Fruit fly (Drosophila melanogaster): ENCODE measurements around the gene Orc5.

The Orc5 gene

dm6 chr2L:13838647-13839390 is 9.2 kb downstream of the Orc5 start (continued):
- TF ChIP-seq CG43689 (GFP tag; IDR thresholded peaks at IDR 0.05), result no peak
- no peak for TF ChIP-seq Mrtf (GFP tag; IDR thresholded peaks at IDR 0.05)
- TF ChIP-seq kah (GFP tag; optimal IDR thresholded peaks at IDR 0.05), result no peak
- TF ChIP-seq CG13424 (tag; optimal IDR thresholded peaks at IDR 0.05), result peak; percentile 22
- TF ChIP-seq CG11504 (tag; optimal IDR thresholded peaks at IDR 0.05), result peak; percentile 39
- peak; percentile 14 for TF ChIP-seq CG8290 (GFP tag; optimal IDR thresholded peaks at IDR 0.05)
- peak in 1 of 2 experiments; percentile 55 for TF ChIP-seq CG8290 (tag; optimal IDR thresholded peaks at IDR 0.05)
- TF ChIP-seq Opbp (GFP tag; IDR thresholded peaks at IDR 0.05; ENCODE audit: partially characterized antibody), result no peak
- TF ChIP-seq Hr78 (GFP tag; optimal IDR thresholded peaks at IDR 0.05), result no peak
- no peak for TF ChIP-seq CG4617 (GFP tag; optimal IDR thresholded peaks at IDR 0.05; ENCODE audit: borderline replicate concordance)
- TF ChIP-seq CG33213 (GFP tag; optimal IDR thresholded peaks at IDR 0.05), result no peak
- no peak for TF ChIP-seq CG9609 (GFP tag; optimal IDR thresholded peaks at IDR 0.05)
- TF ChIP-seq MBD-R2 (GFP tag; IDR thresholded peaks at IDR 0.05), result no peak
- TF ChIP-seq CG10565 (GFP tag; optimal IDR thresholded peaks at IDR 0.05), result no peak
- peak; percentile 5 for TF ChIP-seq CG1792 (GFP tag; optimal IDR thresholded peaks at IDR 0.05)
- peak; percentile 46 for TF ChIP-seq CG15696 (tag; optimal IDR thresholded peaks at IDR 0.05)
- TF ChIP-seq BEAF-32 (GFP tag; optimal IDR thresholded peaks at IDR 0.05), result no peak
- TF ChIP-seq Pdp1 (GFP tag; optimal IDR thresholded peaks at IDR 0.05), result no peak
- TF ChIP-seq CG10366 (GFP tag; IDR thresholded peaks at IDR 0.05), result no peak
- no peak for TF ChIP-seq CG14050 (GFP tag; IDR thresholded peaks at IDR 0.05)
- TF ChIP-seq CG11456 (GFP tag; IDR thresholded peaks at IDR 0.05), result no peak
- no peak for TF ChIP-seq CG32767 (GFP tag; IDR thresholded peaks at IDR 0.05)
- TF ChIP-seq bbx (GFP tag; IDR thresholded peaks at IDR 0.05; ENCODE audit: partially characterized antibody), result no peak
- TF ChIP-seq Gsc (GFP tag; IDR thresholded peaks at IDR 0.05), result no peak
- no peak for TF ChIP-seq CG8924 (tag; optimal IDR thresholded peaks at IDR 0.05)
- TF ChIP-seq CG11093 (GFP tag; IDR thresholded peaks at IDR 0.05), result no peak
- TF ChIP-seq H15 (GFP tag; IDR thresholded peaks at IDR 0.05), result no peak
- peak; percentile 4 for TF ChIP-seq NK7.1 (GFP tag; optimal IDR thresholded peaks at IDR 0.05)
- no peak for TF ChIP-seq nom (GFP tag; optimal IDR thresholded peaks at IDR 0.05)
- TF ChIP-seq CG12071 (GFP tag; optimal IDR thresholded peaks at IDR 0.05), result peak; percentile 5
- TF ChIP-seq CG34422 (GFP tag; IDR thresholded peaks at IDR 0.05), result no peak; the same call in 2 of the 3 replicates
- TF ChIP-seq CG1602 (GFP tag; optimal IDR thresholded peaks at IDR 0.05), result no peak
- TF ChIP-seq CG1647 (GFP tag; optimal IDR thresholded peaks at IDR 0.05), result no peak
- TF ChIP-seq Max (GFP tag; optimal IDR thresholded peaks at IDR 0.05), result no peak
- no peak for TF ChIP-seq CG4404 (GFP tag; IDR thresholded peaks at IDR 0.05)
- TF ChIP-seq bigmax (GFP tag; optimal IDR thresholded peaks at IDR 0.05), result no peak
- TF ChIP-seq mirr (GFP tag; optimal IDR thresholded peaks at IDR 0.05), result peak; percentile 83
- no peak for TF ChIP-seq Dp (GFP tag; optimal IDR thresholded peaks at IDR 0.05)
- peak; percentile 84 for TF ChIP-seq sens (GFP tag)
- TF ChIP-seq CG15269 (tag; optimal IDR thresholded peaks at IDR 0.05), result peak; percentile 58
- peak; percentile 22 for TF ChIP-seq salm (tag; optimal IDR thresholded peaks at IDR 0.05)
- TF ChIP-seq CG7745 (tag; optimal IDR thresholded peaks at IDR 0.05), result no peak
- no peak for TF ChIP-seq Taf1 (GFP tag; IDR thresholded peaks at IDR 0.05)
- no peak for TF ChIP-seq eyg (GFP tag; optimal IDR thresholded peaks at IDR 0.05)
- peak; percentile 35 for TF ChIP-seq mam (GFP tag; optimal IDR thresholded peaks at IDR 0.05)
- TF ChIP-seq Optix (GFP tag; IDR thresholded peaks at IDR 0.05), result no peak
- no peak for TF ChIP-seq amos (GFP tag; IDR thresholded peaks at IDR 0.05; ENCODE audit: partially characterized antibody)
- TF ChIP-seq crol (GFP tag; IDR thresholded peaks at IDR 0.05), result no peak
- no peak for TF ChIP-seq CG16813 (GFP tag; IDR thresholded peaks at IDR 0.05; ENCODE audit: partially characterized antibody)
- no peak for TF ChIP-seq eve (GFP tag; optimal IDR thresholded peaks at IDR 0.05)

All from whole organism, embryonic.